Worm (Caenorhabditis elegans) whole organism, midembryonic: Measurements from ENCODE around the gene C45B2.2.

Experiments
- T22C8.4 ChIP-seq: fragments of 200-800 bp; sonication (Bioruptor generic); IDR thresholded peaks from 2 replicates; pipeline ENCODE4 v1.3.6; 2022; ENCODE audit warnings: missing genetic modification characterization, missing compliant biosample characterization
- cog-1 ChIP-seq: sonication (generic microtip); optimal IDR thresholded peaks from 2 replicates; lab custom pipeline; 2016; ENCODE audit warnings: missing genetic modification characterization, missing compliant biosample characterization
- flt-1 ChIP-seq: fragments of 200-800 bp; sonication (Bioruptor generic); IDR thresholded peaks from 2 replicates; pipeline ENCODE4 v1.3.6; 2022; ENCODE audit warnings: missing genetic modification characterization, missing compliant biosample characterization
- med-1 ChIP-seq: sonication (generic microtip); optimal IDR thresholded peaks from 2 replicates; lab custom pipeline; 2017; ENCODE audit warnings: missing genetic modification characterization, mild to moderate bottlenecking, missing compliant biosample characterization, antibody characterized with exemption, missing genetic modification reagents; ENCODE audit not compliant: insufficient read depth
- ref-1 ChIP-seq: fragments of 200-800 bp; sonication (Bioruptor generic); conservative IDR thresholded peaks from 2 replicates; pipeline ENCODE4 v1.3.6; 2022; ENCODE audit warnings: missing genetic modification reagents, missing genetic modification characterization, missing compliant biosample characterization
- ztf-23 ChIP-seq: fragments of 200-800 bp; sonication (Bioruptor generic); IDR thresholded peaks from 2 replicates; pipeline ENCODE4 v1.3.6; 2022; ENCODE audit warnings: missing genetic modification reagents, missing genetic modification characterization, missing compliant biosample characterization
- ztf-29 ChIP-seq: fragments of 200-800 bp; sonication (Bioruptor generic); IDR thresholded peaks from 2 replicates; pipeline ENCODE4 v1.3.6; 2022; ENCODE audit warnings: missing genetic modification reagents, missing genetic modification characterization, missing compliant biosample characterization

DNA sequence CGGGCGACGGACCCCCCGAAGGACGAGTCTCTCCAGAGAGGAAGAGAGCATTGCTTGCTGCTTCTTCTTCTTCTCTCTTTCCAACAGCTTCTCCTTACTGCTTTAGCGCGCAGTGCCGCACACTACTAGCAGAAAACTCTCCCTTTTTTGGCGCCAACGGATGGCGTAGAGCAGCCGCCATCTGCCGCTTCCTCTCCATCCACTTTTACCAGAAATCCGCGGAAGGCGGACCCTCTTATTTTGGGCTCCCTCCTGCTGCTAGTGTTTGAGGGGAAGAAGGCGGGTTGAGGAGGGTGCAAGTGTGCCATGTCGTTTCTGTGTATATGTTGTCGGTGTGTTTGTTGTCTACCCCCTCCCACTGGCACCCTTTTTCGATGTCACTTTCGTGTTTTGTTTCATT is 49.9 kb downstream of the C45B2.2 start:
- no peak for TF ChIP-seq cog-1 (tag; lab: Kevin White, UChicago)
- 0 out of 2 replicates have a peak, but pooled peaks have one; percentile 34 for TF ChIP-seq flt-1 (GFP tag; lab: Robert Waterston, UW)
- TF ChIP-seq ztf-29 (GFP tag; lab: Robert Waterston, UW), result no peak
- TF ChIP-seq T22C8.4, result no peak
- TF ChIP-seq med-1, result no peak
- TF ChIP-seq ztf-23 (GFP tag; lab: Robert Waterston, UW), result no peak
- TF ChIP-seq ref-1 (GFP tag; lab: Robert Waterston, UW), result no peak
